Fruit fly (Drosophila melanogaster): Measurements from ENCODE around the gene CG11029.

DNA sequence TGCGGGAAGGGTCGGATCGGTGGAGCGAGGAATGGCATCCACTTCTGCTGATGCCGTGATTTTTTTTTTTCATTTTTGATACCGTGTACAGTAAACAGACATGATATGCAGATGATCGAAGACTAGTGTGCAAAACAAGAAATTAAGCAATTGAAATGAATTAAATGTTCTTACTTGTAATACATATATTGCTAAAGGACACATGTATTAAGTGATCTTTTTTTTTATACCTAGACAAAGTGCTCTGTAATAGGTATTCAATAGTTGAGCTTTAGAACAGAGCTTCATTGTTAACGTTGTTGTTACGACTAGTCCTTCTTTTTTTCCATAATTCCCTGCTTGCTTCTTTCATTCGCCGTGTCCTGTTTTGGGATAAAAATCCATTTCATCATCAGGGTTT, 5.5 kb downstream of the CG11029 start:
- TF ChIP-seq Ets96B (tag; optimal IDR thresholded peaks at IDR 0.05), result peak; percentile 75
- peak; percentile 62 for TF ChIP-seq esn (GFP tag; optimal IDR thresholded peaks at IDR 0.05)
- peak; percentile 73 for TF ChIP-seq svp (GFP tag)
- no peak for TF ChIP-seq Gug (GFP tag; IDR thresholded peaks at IDR 0.05)
- peak; percentile 47 for TF ChIP-seq achi (GFP tag; optimal IDR thresholded peaks at IDR 0.05)
- peak; percentile 72 for TF ChIP-seq CG6163 (GFP tag; IDR thresholded peaks at IDR 0.05)
- TF ChIP-seq Smox (GFP tag; optimal IDR thresholded peaks at IDR 0.05), result peak; percentile 33
- peak; percentile 2 for TF ChIP-seq vri (GFP tag; optimal IDR thresholded peaks at IDR 0.05)
- TF ChIP-seq OdsH (GFP tag; optimal IDR thresholded peaks at IDR 0.05), result peak; percentile 60
- TF ChIP-seq CG11762 (GFP tag; optimal IDR thresholded peaks at IDR 0.05; ENCODE audit: insufficient read depth), result no peak
- TF ChIP-seq Hr38 (GFP tag; optimal IDR thresholded peaks at IDR 0.05), result no peak
